Fruit fly (Drosophila melanogaster): ENCODE results near the gene eRF3.

The eRF3 gene

dm6 chr2L:12433712-12434534, at the start of gene eRF3 (continued):
- TF ChIP-seq MTF-1 (GFP tag; optimal IDR thresholded peaks at IDR 0.05; ENCODE audit: borderline replicate concordance), result no peak
- peak; percentile 64 for TF ChIP-seq lab (GFP tag; optimal IDR thresholded peaks at IDR 0.05)
- TF ChIP-seq CG3065 (GFP tag; optimal IDR thresholded peaks at IDR 0.05), result peak; percentile 19
- TF ChIP-seq shn (GFP tag; optimal IDR thresholded peaks at IDR 0.05), result no peak
- peak; percentile 78 for TF ChIP-seq CG7357 (GFP tag; IDR thresholded peaks at IDR 0.05)
- no peak for TF ChIP-seq Adf1 (GFP tag; IDR thresholded peaks at IDR 0.05)
- TF ChIP-seq Ptx1 (GFP tag; IDR thresholded peaks at IDR 0.05), result peak; percentile 87
- TF ChIP-seq CG12769 (tag; optimal IDR thresholded peaks at IDR 0.05), result no peak
- TF ChIP-seq chn (GFP tag; optimal IDR thresholded peaks at IDR 0.05), result no peak
- peak; percentile 49 for TF ChIP-seq ken (GFP tag; IDR thresholded peaks at IDR 0.05)
- no peak for TF ChIP-seq crp (GFP tag; optimal IDR thresholded peaks at IDR 0.05)
- TF ChIP-seq CG16863 (GFP tag; optimal IDR thresholded peaks at IDR 0.05), result no peak
- TF ChIP-seq rib (GFP tag; IDR thresholded peaks at IDR 0.05), result no peak
- no peak for TF ChIP-seq slp2 (GFP tag; optimal IDR thresholded peaks at IDR 0.05)
- no peak for TF ChIP-seq grn (GFP tag; optimal IDR thresholded peaks at IDR 0.05)
- TF ChIP-seq Jarid2 (GFP tag; optimal IDR thresholded peaks at IDR 0.05), result no peak
- peak; percentile 65 for TF ChIP-seq Ada2b (GFP tag; IDR thresholded peaks at IDR 0.05)
- TF ChIP-seq CG16815 (GFP tag; optimal IDR thresholded peaks at IDR 0.05), result peak; percentile 77
- no peak for TF ChIP-seq prd (optimal IDR thresholded peaks at IDR 0.05)
- TF ChIP-seq prd (GFP tag; IDR thresholded peaks at IDR 0.05), result peak; percentile 83
- peak; percentile 83 for TF ChIP-seq vvl (GFP tag; IDR thresholded peaks at IDR 0.05)
- peak; percentile 30; the same call in 1 of the 2 replicates for TF ChIP-seq sna (GFP tag; IDR thresholded peaks at IDR 0.05; ENCODE audit: partially characterized antibody)
- TF ChIP-seq Sox100B (GFP tag; optimal IDR thresholded peaks at IDR 0.05), result peak; percentile 88
- TF ChIP-seq zen2 (GFP tag; IDR thresholded peaks at IDR 0.05; ENCODE audit: partially characterized antibody), result no peak
- TF ChIP-seq CG10366 (GFP tag; IDR thresholded peaks at IDR 0.05), result peak; percentile 59
- TF ChIP-seq gsb (GFP tag; IDR thresholded peaks at IDR 0.05), result peak; percentile 53; the same call in 1 of the 2 replicates
- TF ChIP-seq ems (GFP tag; optimal IDR thresholded peaks at IDR 0.05), result no peak
- no peak for TF ChIP-seq fd102C (GFP tag; optimal IDR thresholded peaks at IDR 0.05)
- TF ChIP-seq CG4328 (GFP tag; optimal IDR thresholded peaks at IDR 0.05), result peak; percentile 61
- TF ChIP-seq CG12236 (GFP tag; optimal IDR thresholded peaks at IDR 0.05), result no peak
- peak; percentile 18 for TF ChIP-seq Hand (GFP tag; optimal IDR thresholded peaks at IDR 0.05)
- peak; percentile 63 for TF ChIP-seq CG18619 (GFP tag; optimal IDR thresholded peaks at IDR 0.05)
- TF ChIP-seq aop (GFP tag; IDR thresholded peaks at IDR 0.05), result no peak
- TF ChIP-seq amos (GFP tag; IDR thresholded peaks at IDR 0.05; ENCODE audit: partially characterized antibody), result peak; percentile 48
- peak; percentile 9 for TF ChIP-seq mirr (GFP tag; optimal IDR thresholded peaks at IDR 0.05)
- TF ChIP-seq unpg (GFP tag; optimal IDR thresholded peaks at IDR 0.05), result peak; percentile 76
- TF ChIP-seq peb (GFP tag; IDR thresholded peaks at IDR 0.05), result no peak
- TF ChIP-seq PHDP (tag; optimal IDR thresholded peaks at IDR 0.05), result peak; percentile 78
- 0 out of 2 replicates have a peak, but pooled peaks have one; percentile 15 for TF ChIP-seq unc-4 (GFP tag; IDR thresholded peaks at IDR 0.05; ENCODE audit: partially characterized antibody)
- TF ChIP-seq Hr3 (GFP tag; optimal IDR thresholded peaks at IDR 0.05), result peak; percentile 88
- TF ChIP-seq CG10959 (GFP tag; IDR thresholded peaks at IDR 0.05), result peak; percentile 25; the same call in 1 of the 2 replicates
- TF ChIP-seq Tbp (GFP tag; optimal IDR thresholded peaks at IDR 0.05), result no peak
- TF ChIP-seq CG4424 (GFP tag; optimal IDR thresholded peaks at IDR 0.05), result peak; percentile 71
- TF ChIP-seq az2 (GFP tag; optimal IDR thresholded peaks at IDR 0.05), result peak; percentile 59
- TF ChIP-seq CG14667 (GFP tag; IDR thresholded peaks at IDR 0.05), result peak; percentile 73
- peak; percentile 42; the same call in 2 of the 3 replicates for TF ChIP-seq ase (GFP tag; IDR thresholded peaks at IDR 0.05)
- TF ChIP-seq CG17328 (GFP tag; IDR thresholded peaks at IDR 0.05), result peak; percentile 69; the same call in 1 of the 2 replicates
- no peak; the same call in 1 of the 2 replicates for TF ChIP-seq Awh (GFP tag; IDR thresholded peaks at IDR 0.05)
- TF ChIP-seq Meics (GFP tag; optimal IDR thresholded peaks at IDR 0.05), result peak; percentile 81

Data from whole organism, embryonic.